Worm (Caenorhabditis elegans): ENCODE measurements around the gene F07B10.7.

DNA sequence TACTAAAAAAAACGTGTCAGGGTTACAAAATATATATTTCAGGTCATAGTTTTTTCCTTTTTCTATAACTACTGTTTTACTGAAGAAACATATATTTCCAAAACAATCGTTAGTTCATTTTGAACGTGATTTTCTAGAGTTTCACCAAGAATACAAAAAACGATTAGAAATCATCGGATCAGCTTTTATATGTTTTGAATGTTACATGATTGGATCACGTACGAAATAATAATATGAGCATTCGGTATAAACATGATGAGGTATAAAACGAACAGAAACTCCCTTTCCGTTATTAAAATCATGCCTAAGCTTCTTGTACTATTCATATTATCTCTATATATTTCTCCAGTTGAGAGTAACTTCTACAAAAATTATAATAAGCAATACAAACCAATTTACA is 12.3 kb upstream of the F07B10.7 start, which contains the start of gene clec-223:
- no peak for TF ChIP-seq ceh-79 (tag; optimal IDR thresholded peaks at IDR 0.05)
- TF ChIP-seq Y53G8AR.9 (GFP tag; conservative IDR thresholded peaks at IDR 0.05) = no peak
- TF ChIP-seq Y56A3A.18 (GFP tag; IDR thresholded peaks at IDR 0.05) = no peak
- TF ChIP-seq tlf-1 (GFP tag; optimal IDR thresholded peaks at IDR 0.05) = no peak
- TF ChIP-seq dpl-1 (GFP tag; optimal IDR thresholded peaks at IDR 0.05) = no peak
- TF ChIP-seq lin-40 (tag; optimal IDR thresholded peaks at IDR 0.05) = no peak
- TF ChIP-seq unc-62 (GFP tag; optimal IDR thresholded peaks at IDR 0.05) = no peak
- TF ChIP-seq lir-1 (GFP tag; conservative IDR thresholded peaks at IDR 0.05) = no peak
- TF ChIP-seq egrh-3 (GFP tag; IDR thresholded peaks at IDR 0.05) = no peak
- TF ChIP-seq attf-5 (GFP tag; optimal IDR thresholded peaks at IDR 0.05) = no peak
- no peak for TF ChIP-seq F39B2.1 (GFP tag; IDR thresholded peaks at IDR 0.05)
